Fruit fly (Drosophila melanogaster) whole organism, embryonic: ENCODE results near the gene CG7320.

Experiments
- Ada2b ChIP-seq: fragments of 200-800 bp; sonication (Bioruptor generic); IDR thresholded peaks from 2 replicates; pipeline ENCODE4 v1.3.6; 2022; ENCODE audit warnings: missing biosample characterization, missing genetic modification characterization
- Adf1 ChIP-seq: fragments of 200-800 bp; sonication (Bioruptor generic); IDR thresholded peaks from 2 replicates; pipeline ENCODE4 v1.3.6; 2022; ENCODE audit warnings: missing biosample characterization, missing genetic modification characterization
- Atf6 ChIP-seq: fragments of 200-800 bp; sonication (Bioruptor generic); IDR thresholded peaks from 2 replicates; pipeline ENCODE4 v1.3.6; 2022; ENCODE audit warnings: missing biosample characterization, missing genetic modification characterization
- Blimp-1 ChIP-seq: fragments of 200-800 bp; sonication (Bioruptor generic); optimal IDR thresholded peaks from 3 replicates; lab custom pipeline; 2018; ENCODE audit warnings: missing biosample characterization, missing genetic modification characterization, mild to moderate bottlenecking, moderate library complexity, missing genetic modification reagents
- BtbVII ChIP-seq: fragments of 200-800 bp; sonication (Bioruptor generic); optimal IDR thresholded peaks from 3 replicates; lab custom pipeline; 2017; ENCODE audit warnings: missing biosample characterization, mild to moderate bottlenecking, missing genetic modification characterization
- CG11093 ChIP-seq: fragments of 200-800 bp; sonication (Bioruptor generic); IDR thresholded peaks from 3 replicates; pipeline ENCODE4 v1.3.6; 2022; ENCODE audit warnings: missing biosample characterization, missing genetic modification characterization
- CG12299 ChIP-seq: fragments of 200-800 bp; sonication (Bioruptor generic); optimal IDR thresholded peaks from 2 replicates; lab custom pipeline; 2018; ENCODE audit warnings: missing biosample characterization, mild to moderate bottlenecking, missing genetic modification characterization
- CG12391 ChIP-seq: fragments of 200-800 bp; sonication (Bioruptor generic); optimal IDR thresholded peaks from 3 replicates; lab custom pipeline; 2018; ENCODE audit warnings: missing biosample characterization, mild to moderate bottlenecking, missing genetic modification characterization, moderate library complexity
- CG12659 ChIP-seq: fragments of 200-800 bp; sonication (Bioruptor generic); optimal IDR thresholded peaks from 3 replicates; lab custom pipeline; 2017; ENCODE audit warnings: mild to moderate bottlenecking, missing biosample characterization, missing genetic modification reagents, missing genetic modification characterization
- CG16863 ChIP-seq: fragments of 200-800 bp; sonication (Bioruptor generic); optimal IDR thresholded peaks from 3 replicates; lab custom pipeline; 2016; ENCODE audit warnings: missing biosample characterization, missing genetic modification characterization
- CG17328 ChIP-seq: fragments of 200-800 bp; sonication (Bioruptor generic); IDR thresholded peaks from 2 replicates; pipeline ENCODE4 v1.3.6; 2022; ENCODE audit warnings: missing biosample characterization, missing genetic modification characterization
- CG18764 ChIP-seq: fragments of 200-800 bp; sonication (Bioruptor generic); optimal IDR thresholded peaks from 3 replicates; lab custom pipeline; 2016; ENCODE audit warnings: missing biosample characterization, missing genetic modification characterization
- CG2875 ChIP-seq: fragments of 200-800 bp; sonication (Bioruptor generic); optimal IDR thresholded peaks from 2 replicates; lab custom pipeline; 2017; ENCODE audit warnings: missing biosample characterization, mild to moderate bottlenecking, missing genetic modification characterization, missing genetic modification reagents
- CG3847 ChIP-seq: fragments of 200-800 bp; sonication (Bioruptor generic); IDR thresholded peaks from 2 replicates; pipeline ENCODE4 v1.3.6; 2022; ENCODE audit warnings: missing biosample characterization, missing genetic modification characterization
- CG4282 ChIP-seq: fragments of 200-800 bp; sonication (Bioruptor generic); optimal IDR thresholded peaks from 2 replicates; lab custom pipeline; 2016; ENCODE audit warnings: missing biosample characterization, missing genetic modification characterization
- CG5245 ChIP-seq: fragments of 200-800 bp; sonication (Bioruptor generic); optimal IDR thresholded peaks from 3 replicates; lab custom pipeline; 2016; ENCODE audit warnings: missing biosample characterization, missing genetic modification characterization
- CG6813 ChIP-seq: fragments of 200-800 bp; sonication (Bioruptor generic); optimal IDR thresholded peaks from 2 replicates; lab custom pipeline; 2017; ENCODE audit warnings: missing biosample characterization, missing genetic modification characterization, mild to moderate bottlenecking, moderate library complexity, missing genetic modification reagents
- CG8478 ChIP-seq: fragments of >200 bp; optimal IDR thresholded peaks from 2 replicates; lab custom pipeline; 2018
- CG9817 ChIP-seq: fragments of 200-800 bp; sonication (Bioruptor generic); optimal IDR thresholded peaks from 2 replicates; lab custom pipeline; 2018; ENCODE audit warnings: missing biosample characterization, mild to moderate bottlenecking, missing genetic modification characterization, moderate library complexity
- Dip3 ChIP-seq: fragments of 200-800 bp; sonication (Bioruptor generic); optimal IDR thresholded peaks from 3 replicates; lab custom pipeline; 2016; ENCODE audit warnings: missing biosample characterization, missing genetic modification characterization
- Drgx ChIP-seq: fragments of 200-800 bp; sonication (Bioruptor generic); IDR thresholded peaks from 2 replicates; pipeline ENCODE4 v1.3.6; 2022; ENCODE audit warnings: missing biosample characterization, missing genetic modification characterization
- HLH3B ChIP-seq: fragments of 200-800 bp; sonication (Bioruptor generic); IDR thresholded peaks from 2 replicates; pipeline ENCODE4 v1.3.6; 2022; ENCODE audit warnings: missing biosample characterization, missing genetic modification characterization
- Mes4 ChIP-seq: fragments of 200-800 bp; sonication (Bioruptor generic); optimal IDR thresholded peaks from 2 replicates; lab custom pipeline; 2016; ENCODE audit warnings: missing biosample characterization, missing genetic modification characterization
- Poxn ChIP-seq: fragments of 200-800 bp; sonication (Bioruptor generic); IDR thresholded peaks from 2 replicates; pipeline ENCODE4 v1.3.6; 2022; ENCODE audit warnings: missing biosample characterization, missing genetic modification characterization
- Ravus ChIP-seq: fragments of 200-800 bp; sonication (Bioruptor generic); IDR thresholded peaks from 2 replicates; pipeline ENCODE4 v1.3.6; 2022; ENCODE audit warnings: missing biosample characterization, missing genetic modification characterization
- Scr ChIP-seq: fragments of 200-800 bp; sonication (Bioruptor generic); IDR thresholded peaks from 2 replicates; pipeline ENCODE4 v1.3.6; 2022; ENCODE audit warnings: missing biosample characterization, missing genetic modification characterization; ENCODE audit not compliant: partially characterized antibody
- Sin3A ChIP-seq: fragments of >200 bp; optimal IDR thresholded peaks from 2 replicates; lab custom pipeline; 2018
- Sox102F ChIP-seq: fragments of 200-800 bp; sonication (Bioruptor generic); optimal IDR thresholded peaks from 2 replicates; lab custom pipeline; 2018; ENCODE audit warnings: missing biosample characterization, mild to moderate bottlenecking, missing genetic modification characterization, moderate library complexity
- Tbp ChIP-seq: fragments of >200 bp; optimal IDR thresholded peaks from 2 replicates; lab custom pipeline; 2018; ENCODE audit warnings: missing biosample characterization, missing genetic modification characterization
- az2 ChIP-seq: fragments of 200-800 bp; sonication (Bioruptor generic); optimal IDR thresholded peaks from 3 replicates; lab custom pipeline; 2016; ENCODE audit warnings: missing biosample characterization, missing genetic modification characterization
- br ChIP-seq: fragments of >200 bp; optimal IDR thresholded peaks from 2 replicates; lab custom pipeline; 2017
- en ChIP-seq: fragments of 200-800 bp; sonication (Bioruptor generic); optimal IDR thresholded peaks from 2 replicates; lab custom pipeline; 2016; ENCODE audit warnings: missing biosample characterization, missing genetic modification characterization
- eve ChIP-seq, 2 experiments: fragments of >200 bp; optimal IDR thresholded peaks; 2 replicates each; lab custom pipeline; 2017; ENCODE audit warnings: missing biosample characterization in 2 of 2, missing genetic modification characterization in 2 of 2
- fd96Cb ChIP-seq: fragments of 200-800 bp; sonication (Bioruptor generic); optimal IDR thresholded peaks from 2 replicates; lab custom pipeline; 2018; ENCODE audit warnings: missing biosample characterization, mild to moderate bottlenecking, missing genetic modification characterization, moderate library complexity
- gcm2 ChIP-seq: fragments of 200-800 bp; sonication (Bioruptor generic); optimal IDR thresholded peaks from 2 replicates; lab custom pipeline; 2016; ENCODE audit warnings: missing biosample characterization, missing genetic modification characterization
- gro ChIP-seq: fragments of 200-800 bp; sonication (Bioruptor generic); optimal IDR thresholded peaks from 2 replicates; lab custom pipeline; 2016; ENCODE audit warnings: missing biosample characterization, missing genetic modification characterization
- hth ChIP-seq: fragments of >200 bp; optimal IDR thresholded peaks from 2 replicates; lab custom pipeline; 2017; ENCODE audit warnings: inconsistent platforms
- kay ChIP-seq: fragments of 200-800 bp; sonication (Bioruptor generic); optimal IDR thresholded peaks from 2 replicates; lab custom pipeline; 2016; ENCODE audit warnings: missing biosample characterization, missing genetic modification characterization
- lov ChIP-seq, 2 experiments: fragments of 200-800 bp in 1 of 2; fragments of >200 bp in 1 of 2; sonication (Bioruptor generic) in 1 of 2; IDR thresholded peaks in 1 of 2; optimal IDR thresholded peaks in 1 of 2; 2 replicates in 1 of 2; 3 replicates in 1 of 2; pipeline versions ENCODE4 v1.3.6 to Lab custom; 2017 to 2022; ENCODE audit warnings: missing biosample characterization in 1 of 2, missing genetic modification characterization in 1 of 2
- luna ChIP-seq: fragments of 200-800 bp; sonication (Bioruptor generic); optimal IDR thresholded peaks from 2 replicates; lab custom pipeline; 2016; ENCODE audit warnings: missing biosample characterization, missing genetic modification characterization
- mld ChIP-seq: fragments of 200-800 bp; sonication (Bioruptor generic); IDR thresholded peaks from 3 replicates; pipeline ENCODE4 v1.3.6; 2022; ENCODE audit warnings: missing biosample characterization, missing genetic modification characterization; ENCODE audit not compliant: partially characterized antibody
- nerfin-1 ChIP-seq: fragments of 200-800 bp; sonication (Bioruptor generic); optimal IDR thresholded peaks from 3 replicates; lab custom pipeline; 2019; ENCODE audit warnings: missing biosample characterization, mild to moderate bottlenecking, missing genetic modification characterization, moderate library complexity
- org-1 ChIP-seq: fragments of 200-800 bp; sonication (Bioruptor generic); optimal IDR thresholded peaks from 2 replicates; lab custom pipeline; 2017; ENCODE audit warnings: missing biosample characterization, missing genetic modification characterization
- phol ChIP-seq: fragments of 200-800 bp; sonication (Bioruptor generic); optimal IDR thresholded peaks from 3 replicates; lab custom pipeline; 2018; ENCODE audit warnings: missing biosample characterization, mild to moderate bottlenecking, missing genetic modification characterization, moderate library complexity
- ranshi ChIP-seq: fragments of 200-800 bp; sonication (Bioruptor generic); IDR thresholded peaks from 2 replicates; pipeline ENCODE4 v1.3.6; 2022; ENCODE audit warnings: missing biosample characterization, missing genetic modification characterization
- ro ChIP-seq: fragments of 200-800 bp; sonication (Bioruptor generic); IDR thresholded peaks from 2 replicates; pipeline ENCODE4 v1.3.6; 2022; ENCODE audit warnings: missing biosample characterization, missing genetic modification characterization
- salm ChIP-seq: fragments of 200-800 bp; sonication (Bioruptor generic); optimal IDR thresholded peaks from 2 replicates; lab custom pipeline; 2018; ENCODE audit warnings: missing biosample characterization, mild to moderate bottlenecking, missing genetic modification characterization
- sd ChIP-seq: fragments of 200-800 bp; sonication (Bioruptor generic); optimal IDR thresholded peaks from 3 replicates; lab custom pipeline; 2018; ENCODE audit warnings: missing biosample characterization, mild to moderate bottlenecking, missing genetic modification characterization, moderate library complexity
- sna ChIP-seq: fragments of 200-800 bp; sonication (Bioruptor generic); IDR thresholded peaks from 2 replicates; pipeline ENCODE4 v1.3.6; 2022; ENCODE audit warnings: missing biosample characterization, missing genetic modification characterization; ENCODE audit not compliant: partially characterized antibody
- zen ChIP-seq: fragments of 200-800 bp; sonication (Bioruptor generic); optimal IDR thresholded peaks from 3 replicates; lab custom pipeline; 2018; ENCODE audit warnings: missing biosample characterization, mild to moderate bottlenecking, missing genetic modification characterization, moderate library complexity

Gene CG7320

dm6 chr3L:18185542-18186312, 15.6 kb upstream of the CG7320 start, which contains the start of gene hid (continued):
- TF ChIP-seq fd96Cb (tag; lab: Kevin White, UChicago), result peak; percentile 84
- peak; percentile 65 for TF ChIP-seq Adf1
- peak; percentile 58; the same call in 1 of the 2 replicates for TF ChIP-seq ro (GFP tag; lab: Robert Waterston, UW)
- peak; percentile 90 for TF ChIP-seq zen
- TF ChIP-seq gcm2 (GFP tag; lab: Kevin White, UChicago), result peak; percentile 76
- TF ChIP-seq CG12659 (GFP tag; lab: Kevin White, UChicago), result peak; percentile 77
- peak; percentile 70 to 96 for TF ChIP-seq eve (GFP tag; optimal IDR thresholded peaks at IDR 0.05; lab: Kevin White, UChicago)
- peak; percentile 79 for TF ChIP-seq Ada2b (GFP tag; lab: Robert Waterston, UW)
- no peak for TF ChIP-seq Tbp
- no peak for TF ChIP-seq lov (optimal IDR thresholded peaks at IDR 0.05; lab: Kevin White, UChicago)
- TF ChIP-seq lov (GFP tag; IDR thresholded peaks at IDR 0.05; lab: Robert Waterston, UW), result peak; percentile 67; the same call in 1 of the 3 replicates
- peak; percentile 72 for TF ChIP-seq en (GFP tag; lab: Kevin White, UChicago)
- peak; percentile 84 for TF ChIP-seq CG11093 (GFP tag; lab: Robert Waterston, UW)
- TF ChIP-seq Drgx, result peak; percentile 88
- TF ChIP-seq kay (GFP tag; lab: Kevin White, UChicago), result peak; percentile 90
- TF ChIP-seq CG5245 (GFP tag; lab: Kevin White, UChicago), result peak; percentile 83
- TF ChIP-seq org-1 (GFP tag; lab: Kevin White, UChicago), result peak; percentile 80
- peak; percentile 73 for TF ChIP-seq sd (tag; lab: Kevin White, UChicago)
- TF ChIP-seq CG18764 (GFP tag; lab: Kevin White, UChicago), result peak; percentile 77
- TF ChIP-seq CG9817 (tag; lab: Kevin White, UChicago), result peak; percentile 65
- peak; percentile 71 for TF ChIP-seq gro (GFP tag; lab: Kevin White, UChicago)
- peak; percentile 83 for TF ChIP-seq nerfin-1
- TF ChIP-seq hth (lab: Kevin White, UChicago), result no peak
- peak; percentile 89 for TF ChIP-seq az2 (GFP tag; lab: Kevin White, UChicago)
- peak; percentile 88 for TF ChIP-seq CG16863 (GFP tag; lab: Kevin White, UChicago)
- TF ChIP-seq CG17328 (GFP tag; lab: Robert Waterston, UW), result peak; percentile 80
- peak; percentile 67; the same call in 1 of the 2 replicates for TF ChIP-seq Atf6 (GFP tag; lab: Robert Waterston, UW)
- TF ChIP-seq CG3847 (GFP tag; lab: Robert Waterston, UW), result peak; percentile 72
- TF ChIP-seq phol (tag; lab: Kevin White, UChicago), result peak; percentile 91
- no peak for TF ChIP-seq Sin3A (lab: Kevin White, UChicago)
- TF ChIP-seq Sox102F (GFP tag; lab: Kevin White, UChicago), result peak; percentile 79
- TF ChIP-seq salm, result peak; percentile 45
- peak; percentile 91 for TF ChIP-seq Mes4 (GFP tag; lab: Kevin White, UChicago)
- TF ChIP-seq sna (GFP tag; lab: Robert Waterston, UW), result no peak
- peak; percentile 60 for TF ChIP-seq CG12299
- TF ChIP-seq CG2875, result peak; percentile 67
- no peak for TF ChIP-seq Scr (GFP tag; lab: Robert Waterston, UW)
- TF ChIP-seq Blimp-1 (GFP tag; lab: Kevin White, UChicago), result peak; percentile 78
- TF ChIP-seq CG8478 (lab: Kevin White, UChicago), result no peak
- no peak for TF ChIP-seq Poxn
- peak; percentile 86 for TF ChIP-seq CG12391
- TF ChIP-seq luna (GFP tag; lab: Kevin White, UChicago), result no peak
- TF ChIP-seq Dip3 (GFP tag; lab: Kevin White, UChicago), result peak; percentile 49
- peak; percentile 74; the same call in 1 of the 2 replicates for TF ChIP-seq ranshi (GFP tag; lab: Robert Waterston, UW)
- peak; percentile 55 for TF ChIP-seq CG6813 (GFP tag; lab: Kevin White, UChicago)
- TF ChIP-seq CG4282 (GFP tag; lab: Kevin White, UChicago), result peak; percentile 15
- peak; percentile 23; the same call in 1 of the 2 replicates for TF ChIP-seq Ravus
- TF ChIP-seq BtbVII, result peak; percentile 76
- TF ChIP-seq br (lab: Kevin White, UChicago), result no peak
- peak; percentile 73 for TF ChIP-seq HLH3B (GFP tag; lab: Robert Waterston, UW)
- no peak for TF ChIP-seq mld (GFP tag; lab: Robert Waterston, UW)
